Worm (Caenorhabditis elegans) whole organism, L2 larva: ENCODE measurements around the gene clec-239.

Experiments
- C34F6.9 ChIP-seq: fragments of 150-350 bp; optimal IDR thresholded peaks from 2 replicates; lab custom pipeline; 2014; ENCODE audit warnings: missing biosample characterization, missing genetic modification characterization
- F13H6.1 ChIP-seq: sonication (generic microtip); optimal IDR thresholded peaks from 2 replicates; lab custom pipeline; 2016; ENCODE audit warnings: missing genetic modification characterization, missing compliant biosample characterization
- Y55F3AM.14 ChIP-seq: fragments of 200-800 bp; sonication (Bioruptor generic); optimal IDR thresholded peaks from 2 replicates; lab custom pipeline; 2018; ENCODE audit warnings: mild to moderate bottlenecking, missing genetic modification characterization, missing compliant biosample characterization
- alr-1 ChIP-seq: fragments of 150-350 bp; optimal IDR thresholded peaks from 2 replicates; lab custom pipeline; 2014; ENCODE audit warnings: missing biosample characterization, missing genetic modification characterization
- aly-2 ChIP-seq: fragments of 150-350 bp; optimal IDR thresholded peaks from 2 replicates; lab custom pipeline; 2014; ENCODE audit warnings: missing biosample characterization, missing genetic modification characterization
- ama-1 ChIP-seq: fragments of 150-350 bp; optimal IDR thresholded peaks from 2 replicates; lab custom pipeline; 2018; ENCODE audit warnings: inconsistent platforms
- ceh-16 ChIP-seq: fragments of 150-350 bp; optimal IDR thresholded peaks from 2 replicates; lab custom pipeline; 2014; ENCODE audit warnings: missing biosample characterization, missing genetic modification characterization
- ceh-82 ChIP-seq: fragments of 150-350 bp; optimal IDR thresholded peaks from 2 replicates; lab custom pipeline; 2014; ENCODE audit warnings: missing biosample characterization, missing genetic modification characterization
- crh-2 ChIP-seq: sonication (generic microtip); optimal IDR thresholded peaks from 2 replicates; lab custom pipeline; 2017; ENCODE audit warnings: missing biosample characterization, missing genetic modification characterization
- egl-27 ChIP-seq: sonication (generic microtip); optimal IDR thresholded peaks from 3 replicates; lab custom pipeline; 2017; ENCODE audit warnings: missing biosample characterization, missing genetic modification reagents, missing genetic modification characterization
- elt-1 ChIP-seq: fragments of 150-350 bp; optimal IDR thresholded peaks from 2 replicates; lab custom pipeline; 2014; ENCODE audit warnings: missing biosample characterization, missing genetic modification characterization
- elt-3 ChIP-seq: sonication (generic microtip); optimal IDR thresholded peaks from 2 replicates; lab custom pipeline; 2017; ENCODE audit warnings: missing biosample characterization, missing genetic modification characterization
- fos-1 ChIP-seq: fragments of 150-350 bp; optimal IDR thresholded peaks from 2 replicates; lab custom pipeline; 2014; ENCODE audit warnings: missing biosample characterization, missing genetic modification characterization
- lin-11 ChIP-seq: fragments of 150-350 bp; sonication (generic microtip); optimal IDR thresholded peaks from 2 replicates; lab custom pipeline; 2014; ENCODE audit warnings: missing biosample characterization, missing genetic modification characterization, inconsistent platforms, mixed read lengths
- lin-13 ChIP-seq: fragments of 150-350 bp; optimal IDR thresholded peaks from 2 replicates; lab custom pipeline; 2014; ENCODE audit warnings: missing biosample characterization, missing genetic modification reagents, missing genetic modification characterization
- lin-39 ChIP-seq: fragments of 150-350 bp; optimal IDR thresholded peaks from 2 replicates; lab custom pipeline; 2014; ENCODE audit warnings: missing biosample characterization, missing genetic modification reagents, missing genetic modification characterization
- lsy-2 ChIP-seq, 2 experiments: fragments of 150-350 bp in 1 of 2; sonication (generic microtip) in 1 of 2; optimal IDR thresholded peaks; 2 replicates each; lab custom pipeline; 2014 to 2017; ENCODE audit warnings: missing biosample characterization in 2 of 2, missing genetic modification characterization in 2 of 2
- mab-5 ChIP-seq: fragments of 150-350 bp; optimal IDR thresholded peaks from 2 replicates; lab custom pipeline; 2014; ENCODE audit warnings: missing biosample characterization, missing genetic modification characterization
- mbf-1 ChIP-seq: sonication (generic microtip); optimal IDR thresholded peaks from 2 replicates; lab custom pipeline; 2017; ENCODE audit warnings: missing biosample characterization, missing genetic modification characterization
- mdl-1 ChIP-seq, 2 experiments: fragments of 150-350 bp in 1 of 2; sonication (generic microtip) in 1 of 2; optimal IDR thresholded peaks; 2 replicates each; lab custom pipeline; 2017; ENCODE audit warnings: missing biosample characterization in 2 of 2, missing genetic modification characterization in 2 of 2
- nhr-10 ChIP-seq: sonication (generic microtip); optimal IDR thresholded peaks from 2 replicates; lab custom pipeline; 2017; ENCODE audit warnings: missing biosample characterization, missing genetic modification characterization
- nhr-11 ChIP-seq: fragments of 150-350 bp; optimal IDR thresholded peaks from 2 replicates; lab custom pipeline; 2014; ENCODE audit warnings: missing biosample characterization, missing genetic modification characterization
- nhr-12 ChIP-seq: fragments of 150-350 bp; optimal IDR thresholded peaks from 2 replicates; lab custom pipeline; 2014; ENCODE audit warnings: missing biosample characterization, missing genetic modification characterization
- nhr-129 ChIP-seq: fragments of 150-350 bp; optimal IDR thresholded peaks from 2 replicates; lab custom pipeline; 2014; ENCODE audit warnings: missing biosample characterization, missing genetic modification characterization
- nhr-21 ChIP-seq: fragments of 150-350 bp; optimal IDR thresholded peaks from 2 replicates; lab custom pipeline; 2014; ENCODE audit warnings: missing biosample characterization, missing genetic modification characterization
- nhr-23 ChIP-seq: fragments of 150-350 bp; optimal IDR thresholded peaks from 2 replicates; lab custom pipeline; 2014; ENCODE audit warnings: missing biosample characterization, missing genetic modification reagents, missing genetic modification characterization
- nhr-237 ChIP-seq: fragments of 150-350 bp; optimal IDR thresholded peaks from 2 replicates; lab custom pipeline; 2014; ENCODE audit warnings: missing biosample characterization, missing genetic modification characterization
- nhr-25 ChIP-seq: fragments of 150-350 bp; sonication (generic microtip); optimal IDR thresholded peaks from 3 replicates; lab custom pipeline; 2014; ENCODE audit warnings: missing biosample characterization, missing genetic modification characterization
- nhr-6 ChIP-seq: fragments of 150-350 bp; optimal IDR thresholded peaks from 2 replicates; lab custom pipeline; 2014; ENCODE audit warnings: missing biosample characterization, missing genetic modification characterization
- nhr-77 ChIP-seq: fragments of 150-350 bp; optimal IDR thresholded peaks from 2 replicates; lab custom pipeline; 2014; ENCODE audit warnings: missing biosample characterization, missing genetic modification characterization
- sem-4 ChIP-seq: fragments of 150-350 bp; optimal IDR thresholded peaks from 2 replicates; lab custom pipeline; 2014; ENCODE audit warnings: missing biosample characterization, missing genetic modification reagents, missing genetic modification characterization
- skn-1 ChIP-seq: sonication (generic microtip); optimal IDR thresholded peaks from 2 replicates; lab custom pipeline; 2017; ENCODE audit warnings: missing biosample characterization, missing genetic modification characterization
- sma-9 ChIP-seq, 2 experiments: fragments of 150-350 bp in 1 of 2; sonication (generic microtip) in 1 of 2; optimal IDR thresholded peaks; 2 replicates each; lab custom pipeline; 2014 to 2016; ENCODE audit warnings: missing genetic modification characterization in 2 of 2, mild to moderate bottlenecking in 1 of 2, missing biosample characterization in 1 of 2, missing compliant biosample characterization in 1 of 2, missing genetic modification reagents in 1 of 2, moderate library complexity in 1 of 2
- unc-55 ChIP-seq: fragments of 150-350 bp; sonication (generic microtip); optimal IDR thresholded peaks from 3 replicates; lab custom pipeline; 2014; ENCODE audit warnings: missing biosample characterization, missing genetic modification reagents, missing genetic modification characterization
- unc-62 ChIP-seq: fragments of 150-350 bp; optimal IDR thresholded peaks from 2 replicates; lab custom pipeline; 2014; ENCODE audit warnings: missing biosample characterization, missing genetic modification reagents, missing genetic modification characterization
- ztf-1 ChIP-seq: fragments of 200-800 bp; sonication (Bioruptor generic); conservative IDR thresholded peaks from 2 replicates; pipeline ENCODE4 v1.3.6; 2022; ENCODE audit warnings: missing genetic modification characterization, missing compliant biosample characterization
- ztf-11 ChIP-seq: sonication (generic microtip); optimal IDR thresholded peaks from 2 replicates; lab custom pipeline; 2017; ENCODE audit warnings: missing biosample characterization, missing genetic modification characterization
- ztf-4 ChIP-seq: fragments of 150-350 bp; optimal IDR thresholded peaks from 2 replicates; lab custom pipeline; 2014; ENCODE audit warnings: missing biosample characterization, missing genetic modification characterization

clec-239 gene

ce11 chrV:16911934-16912333, 44.4 kb upstream of the clec-239 start, which contains the start of gene nhr-116:
nhr-116 (plus strand) TSS chrV:16912234.
- TF ChIP-seq nhr-10 (tag; lab: Kevin White, UChicago) (no peak), lin-13 (GFP tag; lab: Kevin White, UChicago) (no peak), ztf-1 (GFP tag; lab: Robert Waterston, UW) (no peak), unc-62 (GFP tag; lab: Kevin White, UChicago) (no peak), elt-1 (tag; lab: Kevin White, UChicago) (no peak), nhr-77 (tag; lab: Kevin White, UChicago) (no peak), fos-1 (tag; lab: Kevin White, UChicago) (no peak), mdl-1 (tag; optimal IDR thresholded peaks at IDR 0.05; lab: Kevin White, UChicago) (no peak), Y55F3AM.14 (no peak), mab-5 (tag; lab: Kevin White, UChicago) (no peak), alr-1 (tag; lab: Kevin White, UChicago) (no peak), lsy-2 (tag; optimal IDR thresholded peaks at IDR 0.05; lab: Kevin White, UChicago) (no peak), lin-11 (tag; lab: Kevin White, UChicago) (no peak), nhr-11 (tag; lab: Kevin White, UChicago) (no peak), nhr-21 (tag; lab: Kevin White, UChicago) (no peak), ztf-4 (tag; lab: Kevin White, UChicago) (no peak), lin-39 (tag; lab: Kevin White, UChicago) (no peak), ama-1 (lab: Kevin White, UChicago) (no peak), nhr-6 (tag; lab: Kevin White, UChicago) (no peak)

DNA sequence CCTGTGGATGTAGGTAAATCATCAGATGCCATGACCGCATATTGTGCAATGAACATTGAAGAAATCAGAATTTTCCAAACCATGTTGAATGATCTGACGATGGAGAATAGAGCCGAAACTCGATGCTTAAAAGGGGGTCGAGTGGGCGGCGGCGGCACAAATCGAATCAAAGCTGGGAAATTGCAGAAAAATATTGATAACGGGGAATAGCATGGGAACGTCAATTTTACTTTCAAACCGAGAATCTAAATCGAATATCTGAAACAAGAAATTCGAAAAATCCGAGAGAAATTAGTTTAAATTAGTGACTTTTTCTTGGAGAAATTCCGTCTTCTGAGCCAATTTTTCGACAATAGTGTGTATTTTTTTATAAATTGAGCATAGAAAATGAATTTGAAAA, 40.2 kb upstream of the clec-239 start, which contains the start of gene F09C6.10:
TSS of gene F09C6.10 (minus strand) at position 101 of the 400 bp plus-strand sequence.
- TF ChIP-seq nhr-25 (tag; lab: Kevin White, UChicago), result no peak

DNA sequence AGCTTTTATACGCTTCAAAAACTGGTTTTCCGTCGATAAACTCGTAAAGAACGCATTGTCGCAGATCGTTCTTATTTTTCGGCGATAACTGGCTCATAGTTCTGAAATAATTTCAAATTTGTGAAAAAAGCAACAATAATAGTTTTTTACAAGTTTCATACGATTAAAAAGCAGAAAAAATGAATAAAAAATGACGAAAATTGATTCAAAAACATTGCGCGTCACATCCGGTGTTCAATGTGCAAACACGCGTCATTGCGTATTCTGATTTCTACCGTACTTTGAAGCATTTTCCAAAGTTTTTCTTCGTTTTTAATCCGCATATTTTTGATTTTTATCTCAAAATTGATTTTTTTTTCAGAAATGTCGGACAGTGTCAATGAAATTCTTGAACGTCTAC, 38.0 kb upstream of the clec-239 start, which contains the start of the genes fbxa-206 and Y102A5C.2:
TSS of gene fbxa-206 (minus strand) at position 101 of the 400 bp plus-strand sequence.
TSS of gene Y102A5C.2 (plus strand) at position 354 of the 400 bp plus-strand sequence.
- no peak for TF ChIP-seq nhr-6 (tag; lab: Kevin White, UChicago)
- TF ChIP-seq fos-1 (tag; lab: Kevin White, UChicago), result no peak
- no peak for TF ChIP-seq lin-39 (tag; lab: Kevin White, UChicago)
- TF ChIP-seq skn-1, result no peak
- TF ChIP-seq ceh-16, result no peak
- no peak for TF ChIP-seq unc-62 (GFP tag; lab: Kevin White, UChicago)
- TF ChIP-seq elt-1 (tag; lab: Kevin White, UChicago), result no peak
- no peak for TF ChIP-seq nhr-77 (tag; lab: Kevin White, UChicago)
- TF ChIP-seq ztf-11 (tag; lab: Kevin White, UChicago), result no peak
- no peak for TF ChIP-seq nhr-237 (tag; lab: Kevin White, UChicago)

- TF ChIP-seq nhr-12 (tag; lab: Kevin White, UChicago), result no peak
- no peak for TF ChIP-seq crh-2 (tag; lab: Kevin White, UChicago)
- no peak for TF ChIP-seq skn-1
- no peak for TF ChIP-seq nhr-11 (tag; lab: Kevin White, UChicago)
- no peak for TF ChIP-seq unc-55 (GFP tag; lab: Kevin White, UChicago)
- no peak for TF ChIP-seq ztf-11 (tag; lab: Kevin White, UChicago)
- TF ChIP-seq egl-27 (tag; lab: Kevin White, UChicago), result no peak
Measured at ce11 chrV:16919675-16920074, 36.7 kb upstream of the clec-239 start.

DNA sequence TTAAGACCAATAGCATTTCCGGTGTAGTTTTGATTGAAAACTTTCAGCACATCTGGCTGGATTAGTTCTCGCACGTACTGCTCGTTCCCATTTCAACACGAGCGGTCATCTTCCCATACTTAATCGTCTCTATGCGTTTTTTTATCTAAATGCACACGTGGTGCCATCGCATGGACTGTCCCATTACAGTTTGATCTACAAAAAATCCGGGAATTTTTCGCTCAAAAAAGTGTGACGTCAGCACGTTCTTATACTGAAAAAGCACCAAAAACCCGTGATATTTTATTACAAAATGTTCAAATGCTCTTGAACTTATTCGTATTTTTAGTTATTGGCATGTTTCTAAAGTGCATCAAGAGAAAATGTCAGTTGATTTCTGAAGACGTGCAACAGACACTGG, 34.4 kb upstream of the clec-239 start, which contains the start of gene Y102A5C.4:
TSS of gene Y102A5C.4 (plus strand) at position 301 of the 400 bp plus-strand sequence.
- TF ChIP-seq sma-9 (GFP tag; optimal IDR thresholded peaks at IDR 0.05; lab: Kevin White, UChicago), result no peak
- no peak for TF ChIP-seq sma-9 (tag; optimal IDR thresholded peaks at IDR 0.05; lab: Kevin White, UChicago)
- TF ChIP-seq F13H6.1 (tag; lab: Kevin White, UChicago), result no peak
- TF ChIP-seq sem-4 (tag; lab: Kevin White, UChicago), result no peak
- TF ChIP-seq lsy-2 (tag; optimal IDR thresholded peaks at IDR 0.05; lab: Kevin White, UChicago), result no peak
- no peak for TF ChIP-seq nhr-23 (tag; lab: Kevin White, UChicago)
- TF ChIP-seq ceh-16, result no peak
- TF ChIP-seq fos-1 (tag; lab: Kevin White, UChicago), result no peak
- TF ChIP-seq elt-3 (tag; lab: Kevin White, UChicago), result no peak
- no peak for TF ChIP-seq C34F6.9 (tag; lab: Kevin White, UChicago)
- no peak for TF ChIP-seq elt-1 (tag; lab: Kevin White, UChicago)
- TF ChIP-seq mdl-1 (tag; optimal IDR thresholded peaks at IDR 0.05; lab: Kevin White, UChicago), result no peak
- no peak for TF ChIP-seq mbf-1 (tag; lab: Kevin White, UChicago)
- TF ChIP-seq aly-2 (tag; lab: Kevin White, UChicago), result no peak
- TF ChIP-seq nhr-129 (tag; lab: Kevin White, UChicago), result no peak
- no peak for TF ChIP-seq ceh-82 (tag; lab: Kevin White, UChicago)
- no peak for TF ChIP-seq lin-11 (tag; lab: Kevin White, UChicago)
